Fruit fly (Drosophila melanogaster) whole organism, embryonic: Measurements from ENCODE around the gene CG32801.

ENCODE experiments used
- CG10979 ChIP-seq: fragments of 200-800 bp; sonication (Bioruptor generic); optimal IDR thresholded peaks from 2 replicates; lab custom pipeline; 2018; ENCODE audit warnings: missing biosample characterization, mild to moderate bottlenecking, missing genetic modification characterization, moderate library complexity
- CG12219 ChIP-seq: fragments of 200-800 bp; sonication (Bioruptor generic); optimal IDR thresholded peaks from 3 replicates; lab custom pipeline; 2018; ENCODE audit warnings: missing biosample characterization, mild to moderate bottlenecking, missing genetic modification characterization
- CG12659 ChIP-seq: fragments of 200-800 bp; sonication (Bioruptor generic); optimal IDR thresholded peaks from 3 replicates; lab custom pipeline; 2017; ENCODE audit warnings: mild to moderate bottlenecking, missing biosample characterization, missing genetic modification reagents, missing genetic modification characterization
- CG13424 ChIP-seq: fragments of 200-800 bp; sonication (Bioruptor generic); optimal IDR thresholded peaks from 2 replicates; lab custom pipeline; 2019; ENCODE audit warnings: missing biosample characterization, mild to moderate bottlenecking, missing genetic modification characterization, moderate library complexity
- CG14710 ChIP-seq: fragments of 200-800 bp; sonication (Bioruptor generic); optimal IDR thresholded peaks from 3 replicates; lab custom pipeline; 2019; ENCODE audit warnings: missing biosample characterization, mild to moderate bottlenecking, missing genetic modification characterization, moderate library complexity
- CG14965 ChIP-seq: fragments of 200-800 bp; sonication (Bioruptor generic); optimal IDR thresholded peaks from 2 replicates; lab custom pipeline; 2016; ENCODE audit warnings: missing biosample characterization, missing genetic modification characterization, borderline replicate concordance
- CG15514 ChIP-seq: fragments of 200-800 bp; sonication (Bioruptor generic); optimal IDR thresholded peaks from 3 replicates; lab custom pipeline; 2017; ENCODE audit warnings: missing biosample characterization, missing genetic modification characterization, mild to moderate bottlenecking, moderate library complexity, missing genetic modification reagents
- CG1647 ChIP-seq: fragments of 200-800 bp; sonication (Bioruptor generic); optimal IDR thresholded peaks from 3 replicates; lab custom pipeline; 2016; ENCODE audit warnings: missing biosample characterization, missing genetic modification characterization
- CG17612 ChIP-seq: fragments of 200-800 bp; sonication (Bioruptor generic); IDR thresholded peaks from 2 replicates; pipeline ENCODE4 v1.3.6; 2022; ENCODE audit warnings: missing biosample characterization, missing genetic modification characterization
- CG2120 ChIP-seq: fragments of 200-800 bp; sonication (Bioruptor generic); optimal IDR thresholded peaks from 3 replicates; lab custom pipeline; 2016; ENCODE audit warnings: missing biosample characterization, missing genetic modification characterization
- CG2199 ChIP-seq: fragments of 200-800 bp; sonication (Bioruptor generic); IDR thresholded peaks from 3 replicates; pipeline ENCODE4 v1.3.6; 2022; ENCODE audit warnings: missing biosample characterization, missing genetic modification characterization
- CG2712 ChIP-seq: fragments of 200-800 bp; optimal IDR thresholded peaks from 3 replicates; lab custom pipeline; 2019; ENCODE audit warnings: missing biosample characterization, mild to moderate bottlenecking, missing genetic modification characterization, moderate library complexity
- CG2875 ChIP-seq: fragments of 200-800 bp; sonication (Bioruptor generic); optimal IDR thresholded peaks from 2 replicates; lab custom pipeline; 2017; ENCODE audit warnings: missing biosample characterization, mild to moderate bottlenecking, missing genetic modification characterization, missing genetic modification reagents
- CG2889 ChIP-seq: fragments of 200-800 bp; sonication (Bioruptor generic); IDR thresholded peaks from 3 replicates; pipeline ENCODE4 v1.3.6; 2022; ENCODE audit warnings: missing biosample characterization, missing genetic modification characterization
- CG34224 ChIP-seq: fragments of 200-800 bp; sonication (Bioruptor generic); IDR thresholded peaks from 3 replicates; pipeline ENCODE4 v1.3.6; 2022; ENCODE audit warnings: missing biosample characterization, missing genetic modification characterization; ENCODE audit not compliant: partially characterized antibody
- CG34376 ChIP-seq: fragments of 200-800 bp; sonication (Bioruptor generic); optimal IDR thresholded peaks from 2 replicates; lab custom pipeline; 2018; ENCODE audit warnings: missing biosample characterization, mild to moderate bottlenecking, missing genetic modification characterization
- CG3726 ChIP-seq: fragments of 200-800 bp; sonication (Bioruptor generic); IDR thresholded peaks from 3 replicates; pipeline ENCODE4, ENCODE4 v1.3.6; 2022; ENCODE audit warnings: missing biosample characterization, missing genetic modification characterization
- CG3847 ChIP-seq: fragments of 200-800 bp; sonication (Bioruptor generic); IDR thresholded peaks from 2 replicates; pipeline ENCODE4 v1.3.6; 2022; ENCODE audit warnings: missing biosample characterization, missing genetic modification characterization
- CG3995 ChIP-seq: fragments of 200-800 bp; sonication (Bioruptor generic); optimal IDR thresholded peaks from 3 replicates; lab custom pipeline; 2016; ENCODE audit warnings: missing biosample characterization, missing genetic modification characterization
- CG7372 ChIP-seq: fragments of 200-800 bp; sonication (Bioruptor generic); IDR thresholded peaks from 2 replicates; pipeline ENCODE4 v1.3.6; 2022; ENCODE audit warnings: missing biosample characterization, missing genetic modification characterization
- CG7987 ChIP-seq: fragments of 200-800 bp; sonication (Bioruptor generic); optimal IDR thresholded peaks from 2 replicates; lab custom pipeline; 2018; ENCODE audit warnings: missing biosample characterization, mild to moderate bottlenecking, missing genetic modification characterization, moderate library complexity
- CG8944 ChIP-seq: fragments of 200-800 bp; sonication (Bioruptor generic); optimal IDR thresholded peaks from 3 replicates; lab custom pipeline; 2016; ENCODE audit warnings: missing biosample characterization, missing genetic modification characterization
- CG9932 ChIP-seq: fragments of 200-800 bp; sonication (Bioruptor generic); IDR thresholded peaks from 2 replicates; pipeline ENCODE4 v1.3.6; 2022; ENCODE audit warnings: missing biosample characterization, missing genetic modification characterization
- CHES-1-like ChIP-seq: fragments of 200-800 bp; sonication (Bioruptor generic); optimal IDR thresholded peaks from 2 replicates; lab custom pipeline; 2016; ENCODE audit warnings: missing biosample characterization, missing genetic modification characterization
- Dbx ChIP-seq: fragments of 200-800 bp; sonication (Bioruptor generic); IDR thresholded peaks from 3 replicates; pipeline ENCODE4 v1.3.6; 2022; ENCODE audit warnings: missing biosample characterization, missing genetic modification characterization
- Fer1 ChIP-seq: fragments of 200-800 bp; sonication (Bioruptor generic); optimal IDR thresholded peaks from 2 replicates; lab custom pipeline; 2017; ENCODE audit warnings: missing biosample characterization, mild to moderate bottlenecking, missing genetic modification characterization
- HLHmδ ChIP-seq: fragments of 200-800 bp; sonication (Bioruptor generic); optimal IDR thresholded peaks from 2 replicates; lab custom pipeline; 2018; ENCODE audit warnings: missing biosample characterization, mild to moderate bottlenecking, missing genetic modification characterization, moderate library complexity
- Lpt ChIP-seq: fragments of >200 bp; optimal IDR thresholded peaks from 2 replicates; lab custom pipeline; 2018; ENCODE audit warnings: missing biosample characterization, missing genetic modification characterization
- Mes4 ChIP-seq: fragments of 200-800 bp; sonication (Bioruptor generic); optimal IDR thresholded peaks from 2 replicates; lab custom pipeline; 2016; ENCODE audit warnings: missing biosample characterization, missing genetic modification characterization
- Mrtf ChIP-seq: fragments of 200-800 bp; sonication (Bioruptor generic); IDR thresholded peaks from 3 replicates; pipeline ENCODE4 v1.3.6; 2022; ENCODE audit warnings: missing biosample characterization, missing genetic modification characterization
- NFAT ChIP-seq: fragments of 200-800 bp; sonication (Bioruptor generic); IDR thresholded peaks from 2 replicates; pipeline ENCODE4 v1.3.6; 2022; ENCODE audit warnings: missing biosample characterization, missing genetic modification characterization
- Nf-YA ChIP-seq: fragments of 200-800 bp; sonication (Bioruptor generic); IDR thresholded peaks from 2 replicates; pipeline ENCODE4 v1.3.6; 2022; ENCODE audit warnings: missing biosample characterization, missing genetic modification characterization
- Oaz ChIP-seq: fragments of 200-800 bp; sonication (Bioruptor generic); IDR thresholded peaks from 2 replicates; pipeline ENCODE4 v1.3.6; 2022; ENCODE audit warnings: missing biosample characterization, missing genetic modification characterization
- Poxn ChIP-seq: fragments of 200-800 bp; sonication (Bioruptor generic); IDR thresholded peaks from 2 replicates; pipeline ENCODE4 v1.3.6; 2022; ENCODE audit warnings: missing biosample characterization, missing genetic modification characterization
- Sin3A ChIP-seq: fragments of >200 bp; optimal IDR thresholded peaks from 2 replicates; lab custom pipeline; 2018
- Usf ChIP-seq: fragments of 200-800 bp; sonication (Bioruptor generic); optimal IDR thresholded peaks from 2 replicates; lab custom pipeline; 2017; ENCODE audit warnings: missing genotype, missing biosample characterization, missing genetic modification characterization
- grn ChIP-seq: fragments of 200-800 bp; sonication (Bioruptor generic); optimal IDR thresholded peaks from 3 replicates; lab custom pipeline; 2017; ENCODE audit warnings: missing biosample characterization, missing genetic modification characterization
- ham ChIP-seq: fragments of 200-800 bp; sonication (Bioruptor generic); IDR thresholded peaks from 2 replicates; pipeline ENCODE4 v1.3.6; 2022; ENCODE audit warnings: missing biosample characterization, missing genetic modification characterization
- kay ChIP-seq: fragments of 200-800 bp; sonication (Bioruptor generic); optimal IDR thresholded peaks from 2 replicates; lab custom pipeline; 2016; ENCODE audit warnings: missing biosample characterization, missing genetic modification characterization
- kni ChIP-seq: fragments of 200-800 bp; sonication (Bioruptor generic); optimal IDR thresholded peaks from 3 replicates; lab custom pipeline; 2017; ENCODE audit warnings: mild to moderate bottlenecking, missing biosample characterization, missing genetic modification reagents, missing genetic modification characterization
- knrl ChIP-seq: fragments of 200-800 bp; sonication (Bioruptor generic); IDR thresholded peaks from 3 replicates; pipeline ENCODE4 v1.3.6; 2022; ENCODE audit warnings: missing biosample characterization, missing genetic modification characterization; ENCODE audit not compliant: partially characterized antibody
- lilli ChIP-seq: fragments of 200-800 bp; sonication (Bioruptor generic); optimal IDR thresholded peaks from 3 replicates; lab custom pipeline; 2016; ENCODE audit warnings: missing biosample characterization, missing genetic modification characterization
- oc ChIP-seq: fragments of 200-800 bp; sonication (Bioruptor generic); optimal IDR thresholded peaks from 2 replicates; lab custom pipeline; 2018; ENCODE audit warnings: missing biosample characterization, mild to moderate bottlenecking, missing genetic modification characterization, moderate library complexity
- prd ChIP-seq, 3 experiments: fragments of >200 bp in 2 of 3; fragments of 200-800 bp in 1 of 3; sonication (Bioruptor generic) in 1 of 3; optimal IDR thresholded peaks in 2 of 3; IDR thresholded peaks in 1 of 3; 2 replicates in 2 of 3; 3 replicates in 1 of 3; pipeline versions ENCODE4 v1.3.6 to Lab custom; 2017 to 2022; ENCODE audit warnings: missing biosample characterization in 1 of 3, missing genetic modification characterization in 1 of 3
- seq ChIP-seq: fragments of 200-800 bp; sonication (Bioruptor generic); IDR thresholded peaks from 2 replicates; pipeline ENCODE4 v1.3.6; 2022; ENCODE audit warnings: missing biosample characterization, missing genetic modification characterization
- so ChIP-seq: fragments of 200-800 bp; sonication (Bioruptor generic); IDR thresholded peaks from 3 replicates; pipeline ENCODE4 v1.3.6; 2022; ENCODE audit warnings: missing biosample characterization, missing genetic modification characterization
- tgo ChIP-seq: fragments of 200-800 bp; sonication (Bioruptor generic); IDR thresholded peaks from 3 replicates; pipeline ENCODE4 v1.3.6; 2022; ENCODE audit warnings: missing biosample characterization, missing genetic modification characterization
- tio ChIP-seq: fragments of 200-800 bp; sonication (Bioruptor generic); optimal IDR thresholded peaks from 2 replicates; lab custom pipeline; 2017; ENCODE audit warnings: missing biosample characterization, missing genetic modification characterization, inconsistent platforms
- wek ChIP-seq: fragments of 200-800 bp; sonication (Bioruptor generic); optimal IDR thresholded peaks from 3 replicates; lab custom pipeline; 2018; ENCODE audit warnings: missing biosample characterization, mild to moderate bottlenecking, missing genetic modification characterization, moderate library complexity
- z ChIP-seq: fragments of 200-800 bp; sonication (Bioruptor generic); IDR thresholded peaks from 3 replicates; pipeline ENCODE4 v1.3.6; 2022; ENCODE audit warnings: missing biosample characterization, missing genetic modification characterization
- zen2 ChIP-seq: fragments of 200-800 bp; sonication (Bioruptor generic); IDR thresholded peaks from 3 replicates; pipeline ENCODE4 v1.3.6; 2022; ENCODE audit warnings: missing biosample characterization, missing genetic modification characterization; ENCODE audit not compliant: partially characterized antibody

The CG32801 gene

dm6 chrX:1858867-1859266 is 44.1 kb downstream of the CG32801 start, which contains the start of gene Lamtor5 (continued):
- no peak for TF ChIP-seq CG7372 (GFP tag; lab: Robert Waterston, UW)
- no peak for TF ChIP-seq Usf (GFP tag; lab: Kevin White, UChicago)
- no peak for TF ChIP-seq seq (GFP tag; lab: Robert Waterston, UW)
- no peak for TF ChIP-seq ham
- TF ChIP-seq CG14965 = no peak
- TF ChIP-seq CG10979 (tag; lab: Kevin White, UChicago) = peak; percentile 30
- peak; percentile 60 for TF ChIP-seq lilli (GFP tag; lab: Kevin White, UChicago)
- no peak for TF ChIP-seq Nf-YA (GFP tag; lab: Robert Waterston, UW)
- no peak for TF ChIP-seq wek (GFP tag; lab: Kevin White, UChicago)
- peak; percentile 52; the same call in 2 of the 3 replicates for TF ChIP-seq CG34224 (GFP tag; lab: Robert Waterston, UW)
- no peak for TF ChIP-seq Sin3A (lab: Kevin White, UChicago)
- 0 out of 3 replicates have a peak, but pooled peaks have one; percentile 34 for TF ChIP-seq Dbx (GFP tag; lab: Robert Waterston, UW)
- no peak for TF ChIP-seq Lpt (GFP tag; lab: Kevin White, UChicago)
- peak; percentile 76 for TF ChIP-seq CG9932
- no peak for TF ChIP-seq z (GFP tag; lab: Robert Waterston, UW)
- TF ChIP-seq CG7987 (GFP tag; lab: Kevin White, UChicago) = no peak
- TF ChIP-seq prd (optimal IDR thresholded peaks at IDR 0.05; lab: Kevin White, UChicago) = no peak
- 0 out of 3 replicates have a peak, but pooled peaks have one; percentile 40 for TF ChIP-seq prd (GFP tag; IDR thresholded peaks at IDR 0.05; lab: Robert Waterston, UW)
- TF ChIP-seq Oaz (GFP tag; lab: Robert Waterston, UW) = no peak
- TF ChIP-seq CG17612 (GFP tag; lab: Robert Waterston, UW) = no peak
- no peak for TF ChIP-seq CG1647 (GFP tag; lab: Kevin White, UChicago)
- TF ChIP-seq CG2120 (GFP tag; lab: Kevin White, UChicago) = peak; percentile 71
- TF ChIP-seq CG15514 (GFP tag; lab: Kevin White, UChicago) = peak; percentile 61
- TF ChIP-seq CHES-1-like (GFP tag; lab: Kevin White, UChicago) = peak; percentile 29
- no peak for TF ChIP-seq CG2199 (GFP tag; lab: Robert Waterston, UW)
- TF ChIP-seq CG34376 (GFP tag; lab: Kevin White, UChicago) = peak; percentile 23
- TF ChIP-seq oc (tag; lab: Kevin White, UChicago) = peak; percentile 49
- TF ChIP-seq CG12219 (GFP tag; lab: Kevin White, UChicago) = no peak
- peak; percentile 61 for TF ChIP-seq CG12659 (GFP tag; lab: Kevin White, UChicago)
- TF ChIP-seq CG2875 (GFP tag; lab: Kevin White, UChicago) = no peak
- no peak for TF ChIP-seq HLHmδ
- no peak for TF ChIP-seq kni (GFP tag; lab: Kevin White, UChicago)
- no peak for TF ChIP-seq grn (GFP tag; lab: Kevin White, UChicago)
- TF ChIP-seq CG13424 (tag; lab: Kevin White, UChicago) = peak; percentile 50
- no peak for TF ChIP-seq CG2889 (GFP tag; lab: Robert Waterston, UW)
- no peak for TF ChIP-seq zen2 (GFP tag; lab: Robert Waterston, UW)
- TF ChIP-seq CG3847 = no peak
- TF ChIP-seq Mes4 (GFP tag; lab: Kevin White, UChicago) = no peak
- TF ChIP-seq Fer1 (GFP tag; lab: Kevin White, UChicago) = peak; percentile 55
- no peak; the same call in 1 of the 2 replicates for TF ChIP-seq NFAT (GFP tag; lab: Robert Waterston, UW)
- TF ChIP-seq Poxn (GFP tag; lab: Robert Waterston, UW) = no peak
- no peak for TF ChIP-seq CG3995 (GFP tag; lab: Kevin White, UChicago)
- no peak for TF ChIP-seq knrl (GFP tag; lab: Robert Waterston, UW)
- TF ChIP-seq tgo = peak; percentile 33; the same call in 1 of the 3 replicates
- peak; percentile 34; the same call in 1 of the 3 replicates for TF ChIP-seq so
- no peak for TF ChIP-seq Mrtf
- TF ChIP-seq kay (GFP tag; lab: Kevin White, UChicago) = no peak
- peak; percentile 12 for TF ChIP-seq CG14710 (tag; lab: Kevin White, UChicago)
- TF ChIP-seq tio (GFP tag; lab: Kevin White, UChicago) = no peak
- TF ChIP-seq CG2712 (tag; lab: Kevin White, UChicago) = peak; percentile 58
- TF ChIP-seq CG3726 (GFP tag; lab: Robert Waterston, UW) = no peak
- TF ChIP-seq CG8944 (GFP tag; lab: Kevin White, UChicago) = no peak
